Fruit fly (Drosophila melanogaster) whole organism, prepupa: ENCODE measurements around the gene CG17726.

ENCODE experiments used
- CG10631 ChIP-seq: fragments of 200-800 bp; sonication (Bioruptor generic); optimal IDR thresholded peaks from 2 replicates; lab custom pipeline; 2016; ENCODE audit warnings: missing biosample characterization, missing genetic modification characterization
- CG11294 ChIP-seq: fragments of 200-800 bp; sonication (Bioruptor generic); IDR thresholded peaks from 2 replicates; pipeline ENCODE4 v1.3.6; 2022; ENCODE audit warnings: missing biosample characterization, missing genetic modification characterization
- CG11762 ChIP-seq: fragments of 200-800 bp; sonication (Bioruptor generic); optimal IDR thresholded peaks from 3 replicates; lab custom pipeline; 2016; ENCODE audit warnings: missing biosample characterization, missing genetic modification characterization; ENCODE audit not compliant: insufficient read depth
- CG1621 ChIP-seq: fragments of 200-800 bp; sonication (Bioruptor generic); optimal IDR thresholded peaks from 3 replicates; lab custom pipeline; 2018; ENCODE audit warnings: missing biosample characterization, mild to moderate bottlenecking, missing genetic modification characterization
- CG16779 ChIP-seq: fragments of 200-800 bp; sonication (Bioruptor generic); optimal IDR thresholded peaks from 3 replicates; lab custom pipeline; 2017; ENCODE audit warnings: missing biosample characterization, mild to moderate bottlenecking, missing genetic modification characterization
- CG3032 ChIP-seq: fragments of 200-800 bp; optimal IDR thresholded peaks from 2 replicates; lab custom pipeline; 2019; ENCODE audit warnings: missing biosample characterization, mild to moderate bottlenecking, missing genetic modification characterization, moderate library complexity
- CG3919 ChIP-seq: fragments of 200-800 bp; sonication (Bioruptor generic); optimal IDR thresholded peaks from 3 replicates; lab custom pipeline; 2016; ENCODE audit warnings: missing biosample characterization, missing genetic modification characterization
- CG4318 ChIP-seq: fragments of 200-800 bp; sonication (Bioruptor generic); optimal IDR thresholded peaks from 3 replicates; lab custom pipeline; 2017; ENCODE audit warnings: missing biosample characterization, mild to moderate bottlenecking, missing genetic modification characterization
- CG6163 ChIP-seq: fragments of 200-800 bp; sonication (Bioruptor generic); IDR thresholded peaks from 3 replicates; pipeline ENCODE4 v1.3.6; 2022; ENCODE audit warnings: missing biosample characterization, missing genetic modification characterization
- CG6276 ChIP-seq: fragments of 200-800 bp; sonication (Bioruptor generic); optimal IDR thresholded peaks from 2 replicates; lab custom pipeline; 2017; ENCODE audit warnings: missing biosample characterization, mild to moderate bottlenecking, missing genetic modification characterization
- CG6792 ChIP-seq: fragments of 200-800 bp; sonication (Bioruptor generic); optimal IDR thresholded peaks from 3 replicates; lab custom pipeline; 2016; ENCODE audit warnings: missing biosample characterization, missing genetic modification characterization
- CG7368 ChIP-seq: fragments of 200-800 bp; sonication (Bioruptor generic); optimal IDR thresholded peaks from 3 replicates; lab custom pipeline; 2016; ENCODE audit warnings: missing biosample characterization, missing genetic modification characterization
- CG8119 ChIP-seq: fragments of 200-800 bp; sonication (Bioruptor generic); IDR thresholded peaks from 3 replicates; pipeline ENCODE4 v1.3.6; 2022; ENCODE audit warnings: missing biosample characterization, missing genetic modification characterization
- CG8319 ChIP-seq: fragments of 200-800 bp; sonication (Bioruptor generic); optimal IDR thresholded peaks from 3 replicates; lab custom pipeline; 2016; ENCODE audit warnings: missing biosample characterization, missing genetic modification characterization
- CG9139 ChIP-seq: fragments of 200-800 bp; sonication (Bioruptor generic); optimal IDR thresholded peaks from 3 replicates; lab custom pipeline; 2017; ENCODE audit warnings: missing biosample characterization, mild to moderate bottlenecking, missing genetic modification characterization
- Eip75B ChIP-seq: fragments of 200-800 bp; sonication (Bioruptor generic); optimal IDR thresholded peaks from 3 replicates; lab custom pipeline; 2016; ENCODE audit warnings: missing biosample characterization, missing genetic modification characterization
- Eip78C ChIP-seq: fragments of 200-800 bp; sonication (Bioruptor generic); peaks from one replicate; lab custom pipeline; 2016; ENCODE audit warnings: missing biosample characterization, missing genetic modification characterization
- Eip93F ChIP-seq: fragments of 200-800 bp; sonication (Bioruptor generic); optimal IDR thresholded peaks from 2 replicates; lab custom pipeline; 2016; ENCODE audit warnings: missing biosample characterization, mild to moderate bottlenecking, missing genetic modification characterization
- Gug ChIP-seq: fragments of 200-800 bp; sonication (Bioruptor generic); IDR thresholded peaks from 2 replicates; pipeline ENCODE4 v1.3.6; 2022; ENCODE audit warnings: missing biosample characterization, missing genetic modification characterization
- Hr4 ChIP-seq: fragments of 200-800 bp; sonication (Bioruptor generic); optimal IDR thresholded peaks from 3 replicates; lab custom pipeline; 2016; ENCODE audit warnings: missing biosample characterization, missing genetic modification characterization
- Met ChIP-seq: fragments of 200-800 bp; sonication (Bioruptor generic); optimal IDR thresholded peaks from 3 replicates; lab custom pipeline; 2016; ENCODE audit warnings: missing biosample characterization, missing genetic modification characterization
- Smox ChIP-seq: fragments of 200-800 bp; sonication (Bioruptor generic); optimal IDR thresholded peaks from 3 replicates; lab custom pipeline; 2016; ENCODE audit warnings: missing biosample characterization, missing genetic modification characterization
- Sox102F ChIP-seq: fragments of 200-800 bp; sonication (Bioruptor generic); optimal IDR thresholded peaks from 2 replicates; lab custom pipeline; 2016; ENCODE audit warnings: missing biosample characterization, mild to moderate bottlenecking, missing genetic modification characterization
- Sox14 ChIP-seq: fragments of 200-800 bp; sonication (Bioruptor generic); optimal IDR thresholded peaks from 3 replicates; lab custom pipeline; 2016; ENCODE audit warnings: missing biosample characterization, missing genetic modification characterization
- achi ChIP-seq: fragments of 200-800 bp; sonication (Bioruptor generic); optimal IDR thresholded peaks from 3 replicates; lab custom pipeline; 2016; ENCODE audit warnings: missing biosample characterization, missing genetic modification characterization
- acj6 ChIP-seq: fragments of 200-800 bp; sonication (Bioruptor generic); optimal IDR thresholded peaks from 3 replicates; lab custom pipeline; 2016; ENCODE audit warnings: missing biosample characterization, missing genetic modification characterization
- cyc ChIP-seq: fragments of 200-800 bp; sonication (Bioruptor generic); optimal IDR thresholded peaks from 3 replicates; lab custom pipeline; 2016; ENCODE audit warnings: missing biosample characterization, missing genetic modification characterization
- dac ChIP-seq: fragments of 200-800 bp; sonication (Bioruptor generic); optimal IDR thresholded peaks from 2 replicates; lab custom pipeline; 2017; ENCODE audit warnings: missing biosample characterization, mild to moderate bottlenecking, missing genetic modification characterization
- dsx ChIP-seq: fragments of 200-800 bp; optimal IDR thresholded peaks from 3 replicates; lab custom pipeline; 2019; ENCODE audit warnings: missing biosample characterization, mild to moderate bottlenecking, missing genetic modification characterization, moderate library complexity; ENCODE audit not compliant: poor library complexity, severe bottlenecking
- eg ChIP-seq: fragments of 200-800 bp; sonication (Bioruptor generic); IDR thresholded peaks from 3 replicates; pipeline ENCODE4 v1.3.6; 2022; ENCODE audit warnings: missing biosample characterization, missing genetic modification characterization
- esn ChIP-seq: fragments of 200-800 bp; sonication (Bioruptor generic); optimal IDR thresholded peaks from 2 replicates; lab custom pipeline; 2016; ENCODE audit warnings: missing biosample characterization, mild to moderate bottlenecking, missing genetic modification characterization, moderate library complexity
- fd59A ChIP-seq: fragments of 200-800 bp; sonication (Bioruptor generic); optimal IDR thresholded peaks from 2 replicates; lab custom pipeline; 2017; ENCODE audit warnings: missing biosample characterization, mild to moderate bottlenecking, missing genetic modification characterization, missing genetic modification reagents
- fkh ChIP-seq: fragments of 200-800 bp; sonication (Bioruptor generic); optimal IDR thresholded peaks from 3 replicates; lab custom pipeline; 2017; ENCODE audit warnings: missing biosample characterization, mild to moderate bottlenecking, missing genetic modification characterization, moderate library complexity
- lz ChIP-seq: fragments of 200-800 bp; sonication (Bioruptor generic); optimal IDR thresholded peaks from 3 replicates; lab custom pipeline; 2016; ENCODE audit warnings: missing biosample characterization, missing genetic modification characterization
- salr ChIP-seq, 2 experiments: fragments of 200-800 bp; sonication (Bioruptor generic); optimal IDR thresholded peaks; 3 replicates each; lab custom pipeline; 2016 to 2018; ENCODE audit warnings: missing biosample characterization in 2 of 2, missing genetic modification characterization in 2 of 2, mild to moderate bottlenecking in 1 of 2
- spab ChIP-seq: fragments of 200-800 bp; sonication (Bioruptor generic); optimal IDR thresholded peaks from 2 replicates; lab custom pipeline; 2017; ENCODE audit warnings: missing biosample characterization, mild to moderate bottlenecking, missing genetic modification characterization, missing genetic modification reagents
- svp ChIP-seq: fragments of 200-800 bp; sonication (Bioruptor generic); peaks from one replicate; lab custom pipeline; 2016; ENCODE audit warnings: missing biosample characterization, missing genetic modification characterization
- topi ChIP-seq: fragments of 200-800 bp; sonication (Bioruptor generic); optimal IDR thresholded peaks from 3 replicates; lab custom pipeline; 2016; ENCODE audit warnings: missing biosample characterization, missing genetic modification characterization
- vri ChIP-seq: fragments of 200-800 bp; sonication (Bioruptor generic); optimal IDR thresholded peaks from 3 replicates; lab custom pipeline; 2016; ENCODE audit warnings: missing biosample characterization, mild to moderate bottlenecking, missing genetic modification characterization

CG17726 gene

dm6 chr3R:11243951-11244660 lies 17.5 kb downstream of the CG17726 start, which contains the start of the genes CG17734 and CG5214:
Gene CG17734 (minus strand): TSS chr3R:11243999.
Gene CG5214 (plus strand): TSS chr3R:11244302.
- TF ChIP-seq Eip78C (GFP tag; lab: Kevin White, UChicago) (peak; percentile 58), dac (GFP tag; lab: Kevin White, UChicago) (no peak), svp (GFP tag; lab: Kevin White, UChicago) (no peak), Sox14 (GFP tag; lab: Kevin White, UChicago) (peak; percentile 32), CG8319 (GFP tag; lab: Kevin White, UChicago) (no peak), Eip93F (no peak), CG1621 (tag; lab: Kevin White, UChicago) (no peak), fkh (GFP tag; lab: Kevin White, UChicago) (no peak), spab (GFP tag; lab: Kevin White, UChicago) (no peak), topi (GFP tag; lab: Kevin White, UChicago) (peak; percentile 20), CG9139 (GFP tag; lab: Kevin White, UChicago) (no peak), cyc (peak; percentile 30), lz (GFP tag; lab: Kevin White, UChicago) (peak; percentile 53), CG6276 (GFP tag; lab: Kevin White, UChicago) (no peak), Smox (GFP tag; lab: Kevin White, UChicago) (no peak), vri (GFP tag; lab: Kevin White, UChicago) (peak; percentile 95), CG4318 (GFP tag; lab: Kevin White, UChicago) (no peak), CG8119 (GFP tag; lab: Robert Waterston, UW) (no peak), achi (GFP tag; lab: Kevin White, UChicago) (peak; percentile 98), dsx (no peak), CG16779 (tag; lab: Kevin White, UChicago) (no peak)

dm6 chr3R:11245803-11246202 lies 19.2 kb downstream of the CG17726 start:
- no peak for TF ChIP-seq CG11762
- TF ChIP-seq svp (GFP tag; lab: Kevin White, UChicago) = peak; percentile 77
- TF ChIP-seq vri (GFP tag; lab: Kevin White, UChicago) = peak; percentile 77

dm6 chr3R:11246865-11247264 lies 20.3 kb downstream of the CG17726 start:
- TF ChIP-seq salr (GFP tag; optimal IDR thresholded peaks at IDR 0.05; lab: Kevin White, UChicago) = no peak
- TF ChIP-seq CG11294 (GFP tag; lab: Robert Waterston, UW) = no peak
- no peak for TF ChIP-seq CG1621 (tag; lab: Kevin White, UChicago)
- TF ChIP-seq CG3032 = no peak
- no peak for TF ChIP-seq acj6 (GFP tag; lab: Kevin White, UChicago)
- no peak for TF ChIP-seq Sox14 (GFP tag; lab: Kevin White, UChicago)
- no peak for TF ChIP-seq lz (GFP tag; lab: Kevin White, UChicago)
- TF ChIP-seq Met (GFP tag; lab: Kevin White, UChicago) = no peak
- TF ChIP-seq CG8319 (GFP tag; lab: Kevin White, UChicago) = no peak
- no peak for TF ChIP-seq achi (GFP tag; lab: Kevin White, UChicago)
- TF ChIP-seq CG7368 (GFP tag; lab: Kevin White, UChicago) = no peak
- no peak for TF ChIP-seq Eip93F
- no peak for TF ChIP-seq esn
- TF ChIP-seq CG6792 = no peak
- TF ChIP-seq Sox102F (GFP tag; lab: Kevin White, UChicago) = no peak
- TF ChIP-seq CG10631 = no peak
- TF ChIP-seq CG9139 (GFP tag; lab: Kevin White, UChicago) = no peak
- TF ChIP-seq fd59A = no peak

- no peak for TF ChIP-seq CG6276 (GFP tag; lab: Kevin White, UChicago)
- no peak for TF ChIP-seq CG6163
- no peak for TF ChIP-seq vri (GFP tag; lab: Kevin White, UChicago)
- no peak for TF ChIP-seq Hr4 (GFP tag; lab: Kevin White, UChicago)
- TF ChIP-seq svp (GFP tag; lab: Kevin White, UChicago) = no peak
- no peak for TF ChIP-seq CG3919 (GFP tag; lab: Kevin White, UChicago)
- TF ChIP-seq Eip93F = no peak
- no peak for TF ChIP-seq cyc
- no peak for TF ChIP-seq Eip75B (GFP tag; lab: Kevin White, UChicago)
- no peak for TF ChIP-seq CG3032
- no peak for TF ChIP-seq Gug
- no peak for TF ChIP-seq CG11294 (GFP tag; lab: Robert Waterston, UW)
- no peak for TF ChIP-seq spab (GFP tag; lab: Kevin White, UChicago)
- TF ChIP-seq eg = no peak
- TF ChIP-seq achi (GFP tag; lab: Kevin White, UChicago) = no peak
- TF ChIP-seq dsx = no peak
- TF ChIP-seq CG10631 = no peak
These were observed 27.2 kb downstream of the CG17726 start for dm6 chr3R:11253768-11254167.
